Fruit fly (Drosophila melanogaster) whole organism, embryonic: ENCODE results near the gene raptor.

Source experiments
- B-H1 ChIP-seq: fragments of 200-800 bp; sonication (Bioruptor generic); IDR thresholded peaks from 3 replicates; pipeline ENCODE4 v1.3.6; 2022; ENCODE audit warnings: missing biosample characterization, missing genetic modification characterization
- CG10209 ChIP-seq: fragments of 200-800 bp; sonication (Bioruptor generic); optimal IDR thresholded peaks from 3 replicates; lab custom pipeline; 2017; ENCODE audit warnings: missing biosample characterization, mild to moderate bottlenecking, missing genetic modification characterization, missing genetic modification reagents
- CG12769 ChIP-seq: fragments of 200-800 bp; sonication (Bioruptor generic); optimal IDR thresholded peaks from 2 replicates; lab custom pipeline; 2019; ENCODE audit warnings: missing biosample characterization, mild to moderate bottlenecking, missing genetic modification characterization, moderate library complexity
- CG12942 ChIP-seq: fragments of 200-800 bp; sonication (Bioruptor generic); optimal IDR thresholded peaks from 3 replicates; lab custom pipeline; 2016; ENCODE audit warnings: missing biosample characterization, missing genetic modification characterization
- CG14014 ChIP-seq: fragments of 200-800 bp; sonication (Bioruptor generic); IDR thresholded peaks from 2 replicates; pipeline ENCODE4 v1.3.6; 2022; ENCODE audit warnings: missing biosample characterization, missing genetic modification characterization
- CG14050 ChIP-seq: fragments of 200-800 bp; sonication (Bioruptor generic); IDR thresholded peaks from 3 replicates; pipeline ENCODE4 v1.3.6; 2022; ENCODE audit warnings: missing biosample characterization, missing genetic modification characterization
- CG14667 ChIP-seq: fragments of 200-800 bp; sonication (Bioruptor generic); IDR thresholded peaks from 2 replicates; pipeline ENCODE4 v1.3.6; 2022; ENCODE audit warnings: missing biosample characterization, missing genetic modification characterization
- CG1602 ChIP-seq: fragments of 200-800 bp; sonication (Bioruptor generic); optimal IDR thresholded peaks from 3 replicates; lab custom pipeline; 2016; ENCODE audit warnings: missing biosample characterization, missing genetic modification characterization
- CG1603 ChIP-seq: fragments of 200-800 bp; sonication (Bioruptor generic); optimal IDR thresholded peaks from 2 replicates; lab custom pipeline; 2019; ENCODE audit warnings: missing biosample characterization, mild to moderate bottlenecking, missing genetic modification characterization, moderate library complexity
- CG17361 ChIP-seq: fragments of 200-800 bp; sonication (Bioruptor generic); IDR thresholded peaks from 3 replicates; pipeline ENCODE4 v1.3.6; 2022; ENCODE audit warnings: missing biosample characterization, missing genetic modification characterization
- CG1832 ChIP-seq: fragments of 200-800 bp; sonication (Bioruptor generic); optimal IDR thresholded peaks from 2 replicates; lab custom pipeline; 2017; ENCODE audit warnings: missing biosample characterization, mild to moderate bottlenecking, missing genetic modification characterization, inconsistent platforms
- CG18619 ChIP-seq: fragments of 200-800 bp; sonication (Bioruptor generic); optimal IDR thresholded peaks from 3 replicates; lab custom pipeline; 2017; ENCODE audit warnings: missing biosample characterization, mild to moderate bottlenecking, missing genetic modification characterization
- CG18764 ChIP-seq: fragments of 200-800 bp; sonication (Bioruptor generic); optimal IDR thresholded peaks from 3 replicates; lab custom pipeline; 2016; ENCODE audit warnings: missing biosample characterization, missing genetic modification characterization
- CG2202 ChIP-seq: fragments of 200-800 bp; sonication (Bioruptor generic); optimal IDR thresholded peaks from 2 replicates; lab custom pipeline; 2018; ENCODE audit warnings: missing biosample characterization, mild to moderate bottlenecking, missing genetic modification characterization
- CG31441 ChIP-seq: fragments of 200-800 bp; sonication (Bioruptor generic); IDR thresholded peaks from 2 replicates; pipeline ENCODE4 v1.3.6; 2022; ENCODE audit warnings: missing biosample characterization, missing genetic modification characterization
- CG3281 ChIP-seq: fragments of 200-800 bp; sonication (Bioruptor generic); optimal IDR thresholded peaks from 3 replicates; lab custom pipeline; 2017; ENCODE audit warnings: missing biosample characterization, mild to moderate bottlenecking, missing genetic modification characterization
- CG4617 ChIP-seq: fragments of 200-800 bp; sonication (Bioruptor generic); optimal IDR thresholded peaks from 3 replicates; lab custom pipeline; 2016; ENCODE audit warnings: missing biosample characterization, missing genetic modification characterization, borderline replicate concordance
- CG4707 ChIP-seq: fragments of 200-800 bp; sonication (Bioruptor generic); optimal IDR thresholded peaks from 2 replicates; lab custom pipeline; 2018; ENCODE audit warnings: missing biosample characterization, mild to moderate bottlenecking, missing genetic modification characterization, moderate library complexity
- CG4820 ChIP-seq: fragments of 200-800 bp; sonication (Bioruptor generic); optimal IDR thresholded peaks from 3 replicates; lab custom pipeline; 2016; ENCODE audit warnings: missing biosample characterization, missing genetic modification characterization
- CG6654 ChIP-seq: fragments of 200-800 bp; sonication (Bioruptor generic); optimal IDR thresholded peaks from 2 replicates; lab custom pipeline; 2017; ENCODE audit warnings: missing biosample characterization, mild to moderate bottlenecking, missing genetic modification characterization
- CG6854 ChIP-seq: fragments of 200-800 bp; sonication (Bioruptor generic); optimal IDR thresholded peaks from 3 replicates; lab custom pipeline; 2017; ENCODE audit warnings: missing biosample characterization, mild to moderate bottlenecking, missing genetic modification characterization
- CG7556 ChIP-seq: fragments of 200-800 bp; sonication (Bioruptor generic); optimal IDR thresholded peaks from 2 replicates; lab custom pipeline; 2017; ENCODE audit warnings: missing biosample characterization, mild to moderate bottlenecking, missing genetic modification characterization
- CG7745 ChIP-seq: fragments of 200-800 bp; sonication (Bioruptor generic); optimal IDR thresholded peaks from 2 replicates; lab custom pipeline; 2018; ENCODE audit warnings: missing biosample characterization, mild to moderate bottlenecking, missing genetic modification characterization, moderate library complexity
- CG8281 ChIP-seq: fragments of 200-800 bp; sonication (Bioruptor generic); optimal IDR thresholded peaks from 2 replicates; lab custom pipeline; 2018; ENCODE audit warnings: missing biosample characterization, mild to moderate bottlenecking, missing genetic modification characterization, moderate library complexity
- CG8924 ChIP-seq: fragments of 200-800 bp; optimal IDR thresholded peaks from 3 replicates; lab custom pipeline; 2019; ENCODE audit warnings: missing biosample characterization, mild to moderate bottlenecking, missing genetic modification characterization, moderate library complexity
- CG9437 ChIP-seq: fragments of 200-800 bp; sonication (Bioruptor generic); optimal IDR thresholded peaks from 2 replicates; lab custom pipeline; 2018; ENCODE audit warnings: missing biosample characterization, mild to moderate bottlenecking, missing genetic modification characterization
- CTCF ChIP-seq: fragments of 200-800 bp; sonication (Bioruptor generic); optimal IDR thresholded peaks from 2 replicates; lab custom pipeline; 2017; ENCODE audit warnings: missing biosample characterization, mild to moderate bottlenecking, missing genetic modification characterization, moderate library complexity
- Dip3 ChIP-seq: fragments of 200-800 bp; sonication (Bioruptor generic); optimal IDR thresholded peaks from 3 replicates; lab custom pipeline; 2016; ENCODE audit warnings: missing biosample characterization, missing genetic modification characterization
- Doc2 ChIP-seq: fragments of 200-800 bp; sonication (Bioruptor generic); IDR thresholded peaks from 2 replicates; pipeline ENCODE4 v1.3.6; 2022; ENCODE audit warnings: missing biosample characterization, missing genetic modification characterization
- E2f1 ChIP-seq: fragments of 200-800 bp; sonication (Bioruptor generic); IDR thresholded peaks from 2 replicates; pipeline ENCODE4 v1.3.6; 2022; ENCODE audit warnings: missing biosample characterization, missing genetic modification characterization
- HLHmδ ChIP-seq: fragments of 200-800 bp; sonication (Bioruptor generic); optimal IDR thresholded peaks from 2 replicates; lab custom pipeline; 2018; ENCODE audit warnings: missing biosample characterization, mild to moderate bottlenecking, missing genetic modification characterization, moderate library complexity
- Hand ChIP-seq: fragments of 200-800 bp; sonication (Bioruptor generic); optimal IDR thresholded peaks from 2 replicates; lab custom pipeline; 2017; ENCODE audit warnings: mild to moderate bottlenecking, missing biosample characterization, missing genetic modification reagents, missing genetic modification characterization
- Lim3 ChIP-seq: fragments of 200-800 bp; sonication (Bioruptor generic); IDR thresholded peaks from 2 replicates; pipeline ENCODE4 v1.3.6; 2022; ENCODE audit warnings: missing biosample characterization, missing genetic modification characterization
- Neu2 ChIP-seq: fragments of 200-800 bp; sonication (Bioruptor generic); optimal IDR thresholded peaks from 3 replicates; lab custom pipeline; 2016; ENCODE audit warnings: missing biosample characterization, missing genetic modification characterization, borderline replicate concordance
- Stat92E ChIP-seq, 3 experiments: fragments of >200 bp in 2 of 3; fragments of 200-800 bp in 1 of 3; sonication (Bioruptor generic) in 1 of 3; optimal IDR thresholded peaks; 2 replicates each; lab custom pipeline; 2017 to 2019; ENCODE audit warnings: missing biosample characterization in 3 of 3, missing genetic modification characterization in 3 of 3, mild to moderate bottlenecking in 1 of 3, moderate library complexity in 1 of 3
- Tbp ChIP-seq: fragments of >200 bp; optimal IDR thresholded peaks from 2 replicates; lab custom pipeline; 2018; ENCODE audit warnings: missing biosample characterization, missing genetic modification characterization
- ase ChIP-seq: fragments of 200-800 bp; sonication (Bioruptor generic); IDR thresholded peaks from 3 replicates; pipeline ENCODE4 v1.3.6; 2022; ENCODE audit warnings: missing biosample characterization, missing genetic modification characterization
- dimm ChIP-seq: fragments of 200-800 bp; sonication (Bioruptor generic); IDR thresholded peaks from 2 replicates; pipeline ENCODE4 v1.3.6; 2022; ENCODE audit warnings: missing biosample characterization, missing genetic modification characterization
- gsb-n ChIP-seq: fragments of 200-800 bp; sonication (Bioruptor generic); optimal IDR thresholded peaks from 3 replicates; lab custom pipeline; 2018; ENCODE audit warnings: missing biosample characterization, mild to moderate bottlenecking, missing genetic modification characterization
- lilli ChIP-seq: fragments of 200-800 bp; sonication (Bioruptor generic); optimal IDR thresholded peaks from 3 replicates; lab custom pipeline; 2016; ENCODE audit warnings: missing biosample characterization, missing genetic modification characterization
- nau ChIP-seq: fragments of 200-800 bp; sonication (Bioruptor generic); optimal IDR thresholded peaks from 3 replicates; lab custom pipeline; 2017; ENCODE audit warnings: missing biosample characterization, mild to moderate bottlenecking, missing genetic modification characterization, missing genetic modification reagents
- nerfin-1 ChIP-seq: fragments of 200-800 bp; sonication (Bioruptor generic); optimal IDR thresholded peaks from 3 replicates; lab custom pipeline; 2019; ENCODE audit warnings: missing biosample characterization, mild to moderate bottlenecking, missing genetic modification characterization, moderate library complexity
- nerfin-2 ChIP-seq: fragments of 200-800 bp; sonication (Bioruptor generic); IDR thresholded peaks from 2 replicates; pipeline ENCODE4 v1.3.6; 2022; ENCODE audit warnings: missing biosample characterization, missing genetic modification characterization; ENCODE audit not compliant: partially characterized antibody
- otp ChIP-seq: fragments of 200-800 bp; sonication (Bioruptor generic); IDR thresholded peaks from 3 replicates; pipeline ENCODE4, ENCODE4 v1.3.6; 2022; ENCODE audit warnings: missing biosample characterization, missing genetic modification characterization
- pb ChIP-seq: fragments of 200-800 bp; sonication (Bioruptor generic); optimal IDR thresholded peaks from 3 replicates; lab custom pipeline; 2016; ENCODE audit warnings: missing biosample characterization, missing genetic modification characterization
- psq ChIP-seq: fragments of 200-800 bp; sonication (Bioruptor generic); optimal IDR thresholded peaks from 2 replicates; lab custom pipeline; 2017; ENCODE audit warnings: missing biosample characterization, missing genetic modification characterization
- repo ChIP-seq: fragments of 200-800 bp; sonication (Bioruptor generic); optimal IDR thresholded peaks from 2 replicates; lab custom pipeline; 2016; ENCODE audit warnings: missing biosample characterization, missing genetic modification characterization
- rib ChIP-seq: fragments of 200-800 bp; sonication (Bioruptor generic); IDR thresholded peaks from 2 replicates; pipeline ENCODE4 v1.3.6; 2022; ENCODE audit warnings: missing biosample characterization, missing genetic modification characterization
- sd ChIP-seq: fragments of 200-800 bp; sonication (Bioruptor generic); optimal IDR thresholded peaks from 3 replicates; lab custom pipeline; 2018; ENCODE audit warnings: missing biosample characterization, mild to moderate bottlenecking, missing genetic modification characterization, moderate library complexity
- so ChIP-seq: fragments of 200-800 bp; sonication (Bioruptor generic); IDR thresholded peaks from 3 replicates; pipeline ENCODE4 v1.3.6; 2022; ENCODE audit warnings: missing biosample characterization, missing genetic modification characterization
- tna ChIP-seq: fragments of 200-800 bp; sonication (Bioruptor generic); IDR thresholded peaks from 2 replicates; pipeline ENCODE4 v1.3.6; 2022; ENCODE audit warnings: missing biosample characterization, missing genetic modification characterization; ENCODE audit not compliant: partially characterized antibody

raptor gene

DNA sequence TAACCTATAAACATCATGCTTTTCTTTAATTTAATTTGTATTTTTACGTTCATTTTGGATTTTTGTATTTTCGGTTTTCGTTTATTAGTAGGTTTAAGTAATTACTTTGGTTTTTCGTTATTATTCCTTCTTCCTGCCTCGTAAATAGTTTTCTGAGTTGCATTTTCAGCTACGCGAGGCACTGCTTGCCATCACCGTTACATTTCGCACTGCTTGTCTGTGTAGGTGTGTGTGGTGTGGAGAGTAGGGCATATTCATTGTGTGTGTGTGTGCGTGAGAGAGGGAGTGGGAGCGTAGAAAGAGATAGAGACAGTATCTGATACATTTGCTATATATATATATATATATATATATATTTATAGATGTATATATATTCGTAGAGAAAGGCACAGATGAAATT is 14.7 kb upstream of the raptor start (continued):
- no peak for TF ChIP-seq CG17361 (GFP tag; lab: Robert Waterston, UW)
- no peak for TF ChIP-seq E2f1 (GFP tag; lab: Robert Waterston, UW)
- TF ChIP-seq CG18619 (GFP tag; lab: Kevin White, UChicago), result no peak
- no peak for TF ChIP-seq CG14014 (GFP tag; lab: Robert Waterston, UW)
- no peak for TF ChIP-seq ase (GFP tag; lab: Robert Waterston, UW)
- TF ChIP-seq so, result no peak
- TF ChIP-seq gsb-n (tag; lab: Kevin White, UChicago), result no peak
- no peak for TF ChIP-seq CG8281 (tag; lab: Kevin White, UChicago)
- TF ChIP-seq CG4707 (GFP tag; lab: Kevin White, UChicago), result no peak
- no peak for TF ChIP-seq Lim3 (GFP tag; lab: Robert Waterston, UW)
- no peak for TF ChIP-seq CG31441
- no peak for TF ChIP-seq CG7556 (GFP tag; lab: Kevin White, UChicago)
- no peak for TF ChIP-seq Dip3 (GFP tag; lab: Kevin White, UChicago)
- TF ChIP-seq CG1602 (GFP tag; lab: Kevin White, UChicago), result no peak
- TF ChIP-seq CG14667 (GFP tag; lab: Robert Waterston, UW), result no peak
- TF ChIP-seq CG12942, result no peak
- no peak for TF ChIP-seq CG12769 (tag; lab: Kevin White, UChicago)
- no peak for TF ChIP-seq CG6654
- TF ChIP-seq psq (GFP tag; lab: Kevin White, UChicago), result no peak
- TF ChIP-seq CG4617 (GFP tag; lab: Kevin White, UChicago), result no peak
- TF ChIP-seq CTCF (GFP tag; lab: Kevin White, UChicago), result peak; percentile 57
- TF ChIP-seq CG2202 (tag; lab: Kevin White, UChicago), result no peak
- TF ChIP-seq CG14050 (GFP tag; lab: Robert Waterston, UW), result no peak
- no peak for TF ChIP-seq CG10209 (GFP tag; lab: Kevin White, UChicago)
- no peak for TF ChIP-seq CG1603 (tag; lab: Kevin White, UChicago)

DNA sequence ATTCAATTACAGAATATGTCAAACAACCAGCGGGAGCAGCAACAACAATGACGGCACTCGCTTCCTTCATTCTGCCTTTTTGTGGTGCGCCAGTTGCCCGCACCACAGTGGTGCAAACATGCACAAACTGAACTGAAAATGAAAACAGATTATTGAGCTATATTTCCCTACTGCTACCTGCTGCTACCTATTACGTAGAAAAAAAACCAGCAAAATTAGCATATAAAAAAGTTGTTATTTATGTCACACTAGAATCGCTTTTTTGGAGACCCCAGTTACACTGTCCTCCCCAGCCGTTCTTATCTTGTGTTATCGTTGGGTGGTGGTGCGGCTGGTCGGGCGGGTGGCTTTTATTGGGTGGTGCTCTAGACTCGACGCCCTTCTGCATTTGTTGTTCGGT is 7.6 kb upstream of the raptor start:
- TF ChIP-seq pb (GFP tag; lab: Kevin White, UChicago), result peak; percentile 82
- peak; percentile 71 for TF ChIP-seq repo (GFP tag; lab: Kevin White, UChicago)
- TF ChIP-seq CG9437, result peak; percentile 51
- peak; percentile 72; the same call in 1 of the 2 replicates for TF ChIP-seq rib (GFP tag; lab: Robert Waterston, UW)
- no peak for TF ChIP-seq CG7745
- TF ChIP-seq tna (GFP tag; lab: Robert Waterston, UW), result no peak
- no peak for TF ChIP-seq Neu2
- TF ChIP-seq CG2202 (tag; lab: Kevin White, UChicago), result no peak
- peak; percentile 78 for TF ChIP-seq CG3281 (GFP tag; lab: Kevin White, UChicago)
- peak; percentile 89 for TF ChIP-seq ase (GFP tag; lab: Robert Waterston, UW)
- TF ChIP-seq lilli (GFP tag; lab: Kevin White, UChicago), result peak; percentile 88
- TF ChIP-seq CG8924, result peak; percentile 75
- no peak for TF ChIP-seq nerfin-2 (GFP tag; lab: Robert Waterston, UW)
- TF ChIP-seq nau, result peak; percentile 67
- peak; percentile 71 for TF ChIP-seq dimm (GFP tag; lab: Robert Waterston, UW)
- no peak for TF ChIP-seq sd
- TF ChIP-seq CG18619 (GFP tag; lab: Kevin White, UChicago), result peak; percentile 66
- TF ChIP-seq CG6854 (GFP tag; lab: Kevin White, UChicago), result peak; percentile 29
- peak; percentile 89 for TF ChIP-seq otp
- peak; percentile 51 for TF ChIP-seq nerfin-1 (tag; lab: Kevin White, UChicago)
- no peak for TF ChIP-seq CG1832 (GFP tag; lab: Kevin White, UChicago)
- peak; percentile 78 for TF ChIP-seq CG4820 (GFP tag; lab: Kevin White, UChicago)
- TF ChIP-seq Hand (GFP tag; lab: Kevin White, UChicago), result peak; percentile 46
- peak; percentile 87 for TF ChIP-seq B-H1 (GFP tag; lab: Robert Waterston, UW)
- peak; percentile 72 for TF ChIP-seq CG18764 (GFP tag; lab: Kevin White, UChicago)
- TF ChIP-seq Tbp (GFP tag; lab: Kevin White, UChicago), result no peak
- TF ChIP-seq CG31441, result peak; percentile 81
- TF ChIP-seq Stat92E (GFP tag; optimal IDR thresholded peaks at IDR 0.05; lab: Kevin White, UChicago), result no peak
- no peak for TF ChIP-seq HLHmδ (GFP tag; lab: Kevin White, UChicago)
- TF ChIP-seq Doc2 (GFP tag; lab: Robert Waterston, UW), result peak; percentile 72
